Fruit fly (Drosophila melanogaster) whole organism, prepupa: ENCODE data around the gene CG10748.

Experiments used
- CG16779 ChIP-seq: fragments of 200-800 bp; sonication (Bioruptor generic); optimal IDR thresholded peaks from 3 replicates; lab custom pipeline; 2017; ENCODE audit warnings: missing biosample characterization, mild to moderate bottlenecking, missing genetic modification characterization
- CG31627 ChIP-seq: fragments of 200-800 bp; sonication (Bioruptor generic); optimal IDR thresholded peaks from 3 replicates; lab custom pipeline; 2016; ENCODE audit warnings: missing biosample characterization, missing genetic modification characterization
- CG3919 ChIP-seq: fragments of 200-800 bp; sonication (Bioruptor generic); optimal IDR thresholded peaks from 3 replicates; lab custom pipeline; 2016; ENCODE audit warnings: missing biosample characterization, missing genetic modification characterization
- CG6854 ChIP-seq: fragments of 200-800 bp; sonication (Bioruptor generic); optimal IDR thresholded peaks from 2 replicates; lab custom pipeline; 2017; ENCODE audit warnings: missing biosample characterization, mild to moderate bottlenecking, missing genetic modification characterization
- Ets96B ChIP-seq: fragments of 200-800 bp; optimal IDR thresholded peaks from 2 replicates; lab custom pipeline; 2019; ENCODE audit warnings: missing biosample characterization, mild to moderate bottlenecking, missing genetic modification characterization, moderate library complexity
- Gug ChIP-seq: fragments of 200-800 bp; sonication (Bioruptor generic); IDR thresholded peaks from 2 replicates; pipeline ENCODE4 v1.3.6; 2022; ENCODE audit warnings: missing biosample characterization, missing genetic modification characterization
- Hr4 ChIP-seq: fragments of 200-800 bp; sonication (Bioruptor generic); optimal IDR thresholded peaks from 3 replicates; lab custom pipeline; 2016; ENCODE audit warnings: missing biosample characterization, missing genetic modification characterization
- OdsH ChIP-seq: fragments of 200-800 bp; sonication (Bioruptor generic); optimal IDR thresholded peaks from 3 replicates; lab custom pipeline; 2016; ENCODE audit warnings: missing biosample characterization, missing genetic modification characterization
- svp ChIP-seq: fragments of 200-800 bp; sonication (Bioruptor generic); peaks from one replicate; lab custom pipeline; 2016; ENCODE audit warnings: missing biosample characterization, missing genetic modification characterization
- vri ChIP-seq: fragments of 200-800 bp; sonication (Bioruptor generic); optimal IDR thresholded peaks from 3 replicates; lab custom pipeline; 2016; ENCODE audit warnings: missing biosample characterization, mild to moderate bottlenecking, missing genetic modification characterization

DNA sequence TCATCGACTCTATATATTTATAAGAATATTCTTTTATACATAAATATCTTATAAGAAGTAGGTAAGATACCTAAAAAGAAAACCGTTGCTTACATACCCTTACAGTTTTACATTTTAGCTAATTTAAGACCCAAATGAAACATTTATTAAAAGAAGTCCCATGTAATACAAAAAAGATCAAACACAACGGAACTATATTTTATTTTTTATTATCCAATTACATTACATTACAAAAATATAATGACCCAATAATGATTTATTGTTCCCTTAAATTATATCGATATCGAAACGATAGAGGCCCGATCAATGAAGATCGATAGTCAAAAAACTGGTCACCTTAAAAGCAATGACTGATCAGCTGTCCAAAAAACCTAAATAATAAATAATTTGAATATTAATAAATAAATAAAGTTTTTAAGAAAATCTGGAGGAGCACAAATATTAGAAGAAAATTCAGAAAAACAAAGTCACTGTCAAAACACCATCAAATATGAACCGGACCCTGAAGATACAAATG is 35.8 kb upstream of the CG10748 start:
- no peak for TF ChIP-seq vri (GFP tag; lab: Kevin White, UChicago)
- TF ChIP-seq Gug (GFP tag; lab: Robert Waterston, UW): no peak
- no peak for TF ChIP-seq CG31627 (GFP tag; lab: Kevin White, UChicago)
- TF ChIP-seq Ets96B (tag; lab: Kevin White, UChicago): no peak
- TF ChIP-seq CG16779 (tag; lab: Kevin White, UChicago): no peak
- TF ChIP-seq OdsH (GFP tag; lab: Kevin White, UChicago): peak; percentile 7
- TF ChIP-seq svp (GFP tag; lab: Kevin White, UChicago): no peak
- no peak for TF ChIP-seq CG3919 (GFP tag; lab: Kevin White, UChicago)
- no peak for TF ChIP-seq CG6854 (GFP tag; lab: Kevin White, UChicago)
- TF ChIP-seq Hr4 (GFP tag; lab: Kevin White, UChicago): no peak
